Worm (Caenorhabditis elegans) whole organism, L4 larva: Measurements from ENCODE around the gene F52E4.5.

ENCODE experiments used
- F49E8.2 ChIP-seq: sonication (generic microtip); optimal IDR thresholded peaks from 2 replicates; lab custom pipeline; 2016; ENCODE audit warnings: missing compliant biosample characterization, mild to moderate bottlenecking, missing genetic modification characterization, borderline replicate concordance
- aha-1 ChIP-seq: fragments of 150-350 bp; peaks from one replicate; lab custom pipeline; 2014; ENCODE audit warnings: missing biosample characterization, missing genetic modification characterization
- aly-2 ChIP-seq: sonication (generic microtip); optimal IDR thresholded peaks from 2 replicates; lab custom pipeline; 2018; ENCODE audit warnings: missing biosample characterization, missing genetic modification characterization
- ama-1 ChIP-seq: fragments of 150-350 bp; optimal IDR thresholded peaks from 2 replicates; lab custom pipeline; 2014; ENCODE audit warnings: inconsistent platforms, mixed read lengths
- ceh-28 ChIP-seq: fragments of 150-350 bp; optimal IDR thresholded peaks from 2 replicates; lab custom pipeline; 2014; ENCODE audit warnings: missing biosample characterization, missing genetic modification reagents, missing genetic modification characterization
- ceh-82 ChIP-seq: sonication (generic microtip); optimal IDR thresholded peaks from 2 replicates; lab custom pipeline; 2017; ENCODE audit warnings: missing biosample characterization, missing genetic modification characterization
- ces-1 ChIP-seq: fragments of 150-350 bp; sonication (generic microtip); optimal IDR thresholded peaks from 4 replicates; lab custom pipeline; 2014; ENCODE audit warnings: missing biosample characterization, missing genetic modification reagents, missing genetic modification characterization
- ctbp-1 ChIP-seq: fragments of 200-800 bp; sonication (Bioruptor generic); IDR thresholded peaks from 2 replicates; pipeline ENCODE4 v1.3.6; 2022; ENCODE audit warnings: missing genetic modification reagents, missing genetic modification characterization, missing compliant biosample characterization
- daf-16 ChIP-seq, 3 experiments: sonication (generic microtip); optimal IDR thresholded peaks; 2 replicates each; lab custom pipeline; 2016 to 2017; ENCODE audit warnings: missing genetic modification characterization in 3 of 3, missing genetic modification reagents in 3 of 3, mild to moderate bottlenecking in 2 of 3, missing compliant biosample characterization in 2 of 3, missing biosample characterization in 1 of 3, moderate library complexity in 1 of 3
- daf-8 ChIP-seq: fragments of 200-800 bp; sonication (Bioruptor generic); IDR thresholded peaks from 2 replicates; pipeline ENCODE4 v1.3.6; 2022; ENCODE audit warnings: missing genetic modification characterization, missing compliant biosample characterization
- dmd-6 ChIP-seq: fragments of 200-800 bp; sonication (Bioruptor generic); IDR thresholded peaks from 2 replicates; pipeline ENCODE4 v1.3.6; 2022; ENCODE audit warnings: missing genetic modification reagents, missing genetic modification characterization, missing compliant biosample characterization
- dmd-9 ChIP-seq: fragments of 200-800 bp; sonication (Bioruptor generic); IDR thresholded peaks from 2 replicates; pipeline ENCODE4 v1.3.6; 2022; ENCODE audit warnings: missing genetic modification reagents, missing genetic modification characterization, missing compliant biosample characterization
- fkh-10 ChIP-seq: fragments of 150-350 bp; optimal IDR thresholded peaks from 2 replicates; lab custom pipeline; 2014; ENCODE audit warnings: missing biosample characterization, missing genetic modification reagents, missing genetic modification characterization
- hlh-11 ChIP-seq: fragments of 200-800 bp; sonication (Bioruptor generic); optimal IDR thresholded peaks from 2 replicates; lab custom pipeline; 2018; ENCODE audit warnings: mild to moderate bottlenecking, missing genetic modification characterization, missing compliant biosample characterization
- hlh-30 ChIP-seq: sonication (generic microtip); optimal IDR thresholded peaks from 2 replicates; lab custom pipeline; 2017; ENCODE audit warnings: antibody characterized with exemption, mild to moderate bottlenecking, missing genetic modification characterization, missing compliant biosample characterization; ENCODE audit not compliant: insufficient read depth
- hmg-1.1 ChIP-seq: fragments of 200-800 bp; sonication (Bioruptor generic); IDR thresholded peaks from 2 replicates; pipeline ENCODE4 v1.3.6; 2022; ENCODE audit warnings: missing genetic modification reagents, missing genetic modification characterization, missing compliant biosample characterization
- jun-1 ChIP-seq: fragments of 150-350 bp; optimal IDR thresholded peaks from 2 replicates; lab custom pipeline; 2014; ENCODE audit warnings: missing biosample characterization, missing genetic modification reagents, missing genetic modification characterization
- lim-7 ChIP-seq: fragments of 200-800 bp; sonication (Bioruptor generic); IDR thresholded peaks from 2 replicates; pipeline ENCODE4 v1.3.6; 2022; ENCODE audit warnings: missing genetic modification characterization, missing compliant biosample characterization
- lin-1 ChIP-seq: fragments of 200-800 bp; sonication (Bioruptor generic); IDR thresholded peaks from 2 replicates; pipeline ENCODE4 v1.3.6; 2022; ENCODE audit warnings: missing genetic modification reagents, missing genetic modification characterization, missing compliant biosample characterization
- lin-39 ChIP-seq: fragments of 150-350 bp; optimal IDR thresholded peaks from 2 replicates; lab custom pipeline; 2014; ENCODE audit warnings: missing biosample characterization, missing genetic modification reagents, missing genetic modification characterization
- lsy-2 ChIP-seq, 2 experiments: fragments of 150-350 bp in 1 of 2; sonication (generic microtip) in 1 of 2; optimal IDR thresholded peaks; 2 replicates each; lab custom pipeline; 2014 to 2017; ENCODE audit warnings: missing biosample characterization in 2 of 2, missing genetic modification characterization in 2 of 2
- mdt-29 ChIP-seq: fragments of 200-800 bp; sonication (Bioruptor generic); IDR thresholded peaks from 2 replicates; pipeline ENCODE4 v1.3.6; 2022; ENCODE audit warnings: missing genetic modification reagents, missing genetic modification characterization, missing compliant biosample characterization
- mep-1 ChIP-seq: fragments of 150-350 bp; sonication (generic microtip); optimal IDR thresholded peaks from 3 replicates; lab custom pipeline; 2014; ENCODE audit warnings: missing biosample characterization, missing genetic modification characterization
- mxl-3 ChIP-seq: fragments of 200-800 bp; sonication (Bioruptor generic); optimal IDR thresholded peaks from 2 replicates; lab custom pipeline; 2018; ENCODE audit warnings: mild to moderate bottlenecking, missing genetic modification characterization, missing compliant biosample characterization
- nhr-10 ChIP-seq: fragments of 150-350 bp; optimal IDR thresholded peaks from 2 replicates; lab custom pipeline; 2014; ENCODE audit warnings: missing biosample characterization, missing genetic modification characterization
- nhr-237 ChIP-seq: sonication (generic microtip); optimal IDR thresholded peaks from 2 replicates; lab custom pipeline; 2017; ENCODE audit warnings: missing biosample characterization, missing genetic modification characterization
- nhr-25 ChIP-seq: sonication (generic microtip); optimal IDR thresholded peaks from 2 replicates; lab custom pipeline; 2017; ENCODE audit warnings: missing genetic modification characterization, mild to moderate bottlenecking, missing compliant biosample characterization, antibody characterized with exemption, moderate library complexity, borderline replicate concordance; ENCODE audit not compliant: insufficient read depth
- nhr-6 ChIP-seq: fragments of 150-350 bp; optimal IDR thresholded peaks from 2 replicates; lab custom pipeline; 2014; ENCODE audit warnings: missing biosample characterization, missing genetic modification characterization
- php-3 ChIP-seq: fragments of 200-800 bp; sonication (Bioruptor generic); IDR thresholded peaks from 2 replicates; pipeline ENCODE4 v1.3.6; 2022; ENCODE audit warnings: missing genetic modification reagents, missing genetic modification characterization, missing compliant biosample characterization
- pqm-1 ChIP-seq: sonication (generic microtip); optimal IDR thresholded peaks from 2 replicates; lab custom pipeline; 2017; ENCODE audit warnings: missing biosample characterization, missing genetic modification characterization
- saeg-2 ChIP-seq: fragments of 200-800 bp; sonication (Bioruptor generic); IDR thresholded peaks from 2 replicates; pipeline ENCODE4 v1.3.6; 2022; ENCODE audit warnings: missing genetic modification reagents, missing genetic modification characterization, missing compliant biosample characterization
- set-16 ChIP-seq: fragments of 200-800 bp; sonication (Bioruptor generic); IDR thresholded peaks from 2 replicates; pipeline ENCODE4 v1.3.6; 2022; ENCODE audit warnings: missing genetic modification reagents, missing genetic modification characterization, missing compliant biosample characterization
- skn-1 ChIP-seq: fragments of 150-350 bp; optimal IDR thresholded peaks from 2 replicates; lab custom pipeline; 2014; ENCODE audit warnings: missing biosample characterization, missing genetic modification characterization
- spr-1 ChIP-seq: sonication (generic microtip); optimal IDR thresholded peaks from 2 replicates; lab custom pipeline; 2016; ENCODE audit warnings: mild to moderate bottlenecking, missing genetic modification characterization, missing compliant biosample characterization
- tag-97 ChIP-seq: fragments of 200-800 bp; sonication (Bioruptor generic); IDR thresholded peaks from 2 replicates; pipeline ENCODE4 v1.3.6; 2022; ENCODE audit warnings: missing genetic modification characterization, missing compliant biosample characterization
- tra-1 ChIP-seq: fragments of 200-800 bp; sonication (Bioruptor generic); IDR thresholded peaks from 2 replicates; pipeline ENCODE4 v1.3.6; 2022; ENCODE audit warnings: missing genetic modification reagents, missing genetic modification characterization, missing compliant biosample characterization
- unc-62 ChIP-seq, 3 experiments: fragments of 150-350 bp in 1 of 3; sonication (generic microtip); optimal IDR thresholded peaks in 2 of 3; peaks in 1 of 3; 1 replicate in 1 of 3; 2 replicates in 2 of 3; lab custom pipeline; 2014 to 2017; ENCODE audit warnings: missing biosample characterization in 3 of 3, missing genetic modification characterization in 3 of 3, missing genetic modification reagents in 3 of 3, missing genotype in 1 of 3
- zfp-3 ChIP-seq: fragments of 200-800 bp; sonication (Bioruptor generic); conservative IDR thresholded peaks from 2 replicates; pipeline ENCODE4 v1.3.6; 2022; ENCODE audit warnings: missing genetic modification reagents, missing genetic modification characterization, missing compliant biosample characterization
- ztf-7 ChIP-seq: fragments of 150-350 bp; optimal IDR thresholded peaks from 2 replicates; lab custom pipeline; 2014; ENCODE audit warnings: missing biosample characterization, missing genetic modification characterization

Gene F52E4.5

DNA sequence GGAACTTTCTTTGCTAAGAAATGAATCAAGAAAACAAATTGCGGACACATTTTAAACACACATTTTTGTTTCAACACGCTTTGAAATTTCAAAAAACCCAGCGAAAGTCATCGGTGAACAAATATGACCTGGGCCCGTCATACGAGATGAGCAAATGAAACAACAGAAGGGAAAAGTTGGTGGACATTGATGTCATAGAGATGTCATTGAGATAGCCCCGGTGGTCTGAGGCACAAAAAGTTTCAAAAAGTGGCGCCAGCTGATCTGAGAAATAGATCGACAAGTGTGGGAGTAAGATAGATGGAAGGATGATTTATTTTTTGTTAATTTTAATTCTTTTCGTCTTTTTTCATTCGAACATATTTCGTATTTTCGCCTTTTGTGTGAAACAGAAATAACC lies 38.4 kb downstream of the F52E4.5 start:
- TF ChIP-seq php-3 (GFP tag; lab: Robert Waterston, UW) (no peak), dmd-9 (GFP tag; lab: Robert Waterston, UW) (no peak), aha-1 (tag; lab: Kevin White, UChicago) (peak; percentile 9), mep-1 (tag; lab: Kevin White, UChicago) (no peak), daf-8 (GFP tag; lab: Robert Waterston, UW) (no peak), nhr-25 (tag; lab: Kevin White, UChicago) (no peak)
- TF ChIP-seq, all 104 proteins: peak for 1

DNA sequence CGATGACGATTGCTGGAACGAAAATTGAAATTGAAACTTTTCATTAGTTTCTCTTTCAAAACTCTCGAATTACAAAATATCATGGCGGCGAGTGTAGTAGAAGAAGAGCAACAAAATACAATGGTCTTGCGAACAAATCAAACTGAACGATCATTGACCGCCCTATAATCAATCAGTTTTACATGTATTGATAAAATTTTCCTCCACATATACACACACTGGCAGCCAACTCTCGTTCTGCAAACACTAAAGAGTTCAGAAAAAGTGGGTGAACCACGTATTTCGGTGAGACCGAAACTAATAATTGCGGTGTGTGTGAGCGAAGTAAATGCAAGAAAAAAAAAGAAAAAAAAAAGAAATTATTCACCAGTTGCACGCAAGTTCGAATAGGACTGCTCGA lies 39.9 kb downstream of the F52E4.5 start:
- TF ChIP-seq ceh-82 (tag; lab: Kevin White, UChicago) (no peak), dmd-6 (GFP tag; lab: Robert Waterston, UW) (peak; percentile 40; the same call in 1 of the 2 replicates), tra-1 (GFP tag; lab: Robert Waterston, UW) (no peak), daf-16 (GFP tag; optimal IDR thresholded peaks at IDR 0.05; lab: Kevin White, UChicago) (no peak), daf-16 (tag; optimal IDR thresholded peaks at IDR 0.05; lab: Kevin White, UChicago) (peak; percentile 4), pqm-1 (tag; lab: Kevin White, UChicago) (peak; percentile 28), aha-1 (tag; lab: Kevin White, UChicago) (peak; percentile 25), lsy-2 (tag; optimal IDR thresholded peaks at IDR 0.05; lab: Kevin White, UChicago) (no peak)
- TF ChIP-seq, all 104 proteins: peak for 4

DNA sequence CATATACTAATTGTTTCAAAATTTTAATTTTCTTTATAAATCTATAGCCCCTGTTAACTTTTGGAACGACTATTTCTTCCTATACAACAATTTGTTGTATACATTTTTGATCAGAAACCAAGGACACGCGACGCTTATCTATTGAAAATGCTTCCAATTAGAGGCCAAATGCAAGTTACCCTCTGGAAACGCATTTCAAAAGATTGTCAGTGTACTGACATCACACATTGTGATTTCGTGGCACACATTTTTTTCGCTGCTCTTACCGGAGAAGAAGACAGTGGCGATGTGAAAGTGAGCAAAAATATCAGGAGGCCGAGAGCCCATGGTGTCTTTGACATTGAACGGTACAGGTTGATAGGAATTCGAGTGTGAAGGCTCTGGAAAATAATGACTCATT lies 41.7 kb downstream of the F52E4.5 start, which contains the start of gene cnnm-3:
Gene cnnm-3, minus strand, starts transcription at position 382 of the 400 bp plus-strand sequence.
- peak; percentile 74 for TF ChIP-seq dmd-6 (GFP tag; lab: Robert Waterston, UW)
- no peak for TF ChIP-seq lin-1
- 0 out of 2 replicates have a peak, but pooled peaks have one; percentile 5 for TF ChIP-seq tra-1 (GFP tag; lab: Robert Waterston, UW)
- TF ChIP-seq aha-1 (tag; lab: Kevin White, UChicago) = no peak
- peak; percentile 19 for TF ChIP-seq hlh-11 (tag; lab: Kevin White, UChicago)
- TF ChIP-seq, all 104 proteins: peak for 3

DNA sequence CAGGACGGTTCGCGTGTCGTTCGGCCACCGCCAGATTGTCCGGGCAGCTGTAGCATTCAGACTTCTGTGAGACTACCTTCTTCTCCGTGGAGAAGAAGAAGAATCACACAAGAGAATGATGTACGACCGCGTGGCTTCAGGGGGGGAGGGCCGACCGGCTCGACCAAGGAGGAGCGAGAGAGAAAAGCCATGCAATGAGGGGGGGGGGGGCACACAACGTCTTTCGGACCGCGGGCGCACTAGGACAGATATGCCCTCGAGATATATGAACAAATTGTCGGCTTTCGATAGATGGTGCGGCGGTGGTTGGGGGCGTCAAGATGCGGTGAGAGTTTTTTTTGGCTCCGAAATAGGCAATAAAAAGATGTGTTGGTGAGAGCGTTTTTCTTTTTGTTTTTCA lies 46.5 kb downstream of the F52E4.5 start:
- 0 out of 2 replicates have a peak, but pooled peaks have one; percentile 36 for TF ChIP-seq ctbp-1
- TF ChIP-seq hmg-1.1 = 0 out of 2 replicates have a peak, but pooled peaks have one; percentile 40
- no peak for TF ChIP-seq lim-7
- no peak for TF ChIP-seq daf-8 (GFP tag; lab: Robert Waterston, UW)
- TF ChIP-seq mxl-3 (GFP tag; lab: Kevin White, UChicago) = peak; percentile 28
- TF ChIP-seq set-16 (GFP tag; lab: Robert Waterston, UW) = peak; percentile 83
- no peak for TF ChIP-seq dmd-6 (GFP tag; lab: Robert Waterston, UW)
- TF ChIP-seq spr-1 (tag; lab: Kevin White, UChicago) = no peak
- TF ChIP-seq ama-1 (lab: Kevin White, UChicago) = no peak
- TF ChIP-seq hlh-30 (tag; lab: Kevin White, UChicago) = peak; percentile 22
- peak; percentile 69 for TF ChIP-seq aha-1 (tag; lab: Kevin White, UChicago)
- peak in 1 of 2 experiments; percentile 14 for TF ChIP-seq unc-62 (GFP tag; optimal IDR thresholded peaks at IDR 0.05 in 1 of 2; lab: Kevin White, UChicago)
- TF ChIP-seq unc-62 (tag; optimal IDR thresholded peaks at IDR 0.05; lab: Kevin White, UChicago) = no peak
- peak; percentile 8 for TF ChIP-seq hlh-11 (tag; lab: Kevin White, UChicago)
- TF ChIP-seq zfp-3 (GFP tag; lab: Robert Waterston, UW) = no peak
- TF ChIP-seq nhr-237 (tag; lab: Kevin White, UChicago) = no peak
- no peak for TF ChIP-seq ceh-28 (tag; lab: Kevin White, UChicago)

DNA sequence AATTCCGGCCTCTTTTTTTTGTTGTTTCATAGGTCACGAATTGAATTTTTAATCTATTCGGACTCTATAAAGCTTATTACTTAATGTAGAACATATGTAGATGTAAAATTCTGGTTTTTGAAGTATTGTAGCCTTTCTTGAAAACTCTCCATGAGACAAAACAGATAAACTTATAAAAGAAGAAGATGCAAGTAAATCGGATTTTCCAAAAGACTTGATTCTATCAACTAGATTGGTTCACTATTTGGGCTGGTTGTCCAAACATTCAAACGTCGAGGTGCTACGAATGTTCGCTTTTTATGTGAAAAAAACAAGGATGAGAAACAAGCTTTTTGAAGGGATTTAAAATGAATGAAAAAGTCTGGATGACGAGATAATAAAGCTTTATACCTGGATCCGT lies 47.1 kb downstream of the F52E4.5 start:
- TF ChIP-seq ces-1 = peak; percentile 53
- no peak for TF ChIP-seq mdt-29 (GFP tag; lab: Robert Waterston, UW)
- TF ChIP-seq nhr-6 (tag; lab: Kevin White, UChicago) = no peak
- no peak for TF ChIP-seq nhr-10 (tag; lab: Kevin White, UChicago)
- TF ChIP-seq tag-97 = no peak
- no peak for TF ChIP-seq skn-1 (tag; lab: Kevin White, UChicago)
- no peak for TF ChIP-seq lin-1
- TF ChIP-seq aly-2 (tag; lab: Kevin White, UChicago) = no peak
- TF ChIP-seq ztf-7 (tag; lab: Kevin White, UChicago) = no peak
- no peak for TF ChIP-seq F49E8.2 (tag; lab: Kevin White, UChicago)
- no peak for TF ChIP-seq lin-39 (tag; lab: Kevin White, UChicago)
- no peak for TF ChIP-seq jun-1 (tag; lab: Kevin White, UChicago)
- no peak for TF ChIP-seq saeg-2
- TF ChIP-seq fkh-10 (GFP tag; lab: Kevin White, UChicago) = peak; percentile 33
